Worm (Caenorhabditis elegans): Measurements from ENCODE around the gene dlc-5.

dlc-5 gene

DNA sequence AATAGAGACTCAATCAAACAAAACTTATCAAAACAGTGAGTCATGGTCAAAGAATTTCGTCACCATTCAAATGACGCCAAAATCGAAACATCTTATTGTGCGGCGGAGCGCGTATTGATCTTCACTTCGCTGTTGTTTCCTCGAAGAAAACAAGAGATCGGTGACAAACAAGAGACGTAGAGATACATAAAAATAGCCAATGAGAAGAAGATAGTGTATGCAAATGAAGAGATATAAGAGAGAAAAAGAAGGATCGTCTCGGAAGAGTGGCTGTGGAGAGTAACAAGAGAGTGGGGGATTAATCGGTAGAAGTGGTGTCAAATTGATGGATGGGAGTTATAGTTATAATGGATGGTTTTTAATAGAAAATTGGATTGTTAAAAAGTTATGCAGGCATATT is 36.7 kb downstream of the dlc-5 start (continued):
- TF ChIP-seq snpc-4 (tag; optimal IDR thresholded peaks at IDR 0.05) (no peak), elt-1 (tag; optimal IDR thresholded peaks at IDR 0.05) (no peak), sma-3 (GFP tag; optimal IDR thresholded peaks at IDR 0.05) (peak; percentile 16), F13H6.1 (tag; optimal IDR thresholded peaks at IDR 0.05) (peak; percentile 16)

DNA sequence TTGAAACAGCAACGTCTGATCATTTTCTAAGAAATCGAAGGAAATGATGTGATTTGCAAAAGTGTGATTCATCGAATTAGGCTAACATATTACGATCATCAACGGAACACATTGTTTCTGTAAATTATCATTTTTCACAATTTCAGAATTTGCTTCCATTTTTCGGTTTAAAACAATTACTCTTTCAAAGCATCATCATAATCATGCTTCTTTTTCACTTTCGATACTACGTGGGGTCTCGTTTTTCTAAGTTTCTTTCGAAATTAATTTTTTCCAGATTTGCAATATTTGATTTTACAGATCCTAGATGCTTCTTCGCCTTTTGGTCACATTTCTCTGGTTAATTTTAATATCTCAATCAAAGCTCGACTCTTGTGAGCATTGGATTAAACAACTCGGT is 42.2 kb downstream of the dlc-5 start, which contains the start of gene tyr-6:
tyr-6 (plus strand) TSS at position 301 of the 400 bp plus-strand sequence.
- no peak for TF ChIP-seq sma-9 (GFP tag; optimal IDR thresholded peaks at IDR 0.05)
- TF ChIP-seq sma-9 (tag; optimal IDR thresholded peaks at IDR 0.05) = no peak
- TF ChIP-seq ceh-82 (tag; optimal IDR thresholded peaks at IDR 0.05) = no peak
- TF ChIP-seq fos-1 (tag; optimal IDR thresholded peaks at IDR 0.05) = no peak

DNA sequence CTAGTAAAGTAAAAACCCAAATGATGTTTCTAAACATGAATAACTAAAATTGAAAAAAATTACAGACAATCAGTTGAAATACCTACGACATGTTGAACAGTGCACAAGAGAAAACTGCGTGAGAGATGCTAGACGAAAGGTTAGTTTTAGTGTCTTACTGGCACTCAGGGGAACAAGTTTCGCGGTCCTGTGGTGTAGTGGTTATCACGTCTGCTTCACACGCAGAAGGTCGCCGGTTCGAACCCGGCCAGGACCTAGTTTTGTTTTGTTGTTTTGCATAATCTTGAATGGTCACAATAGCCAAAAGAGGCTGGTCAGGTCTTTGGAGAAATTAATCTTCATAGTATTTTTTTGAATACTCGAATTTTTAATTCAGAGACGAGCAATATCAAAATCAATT is 43.0 kb downstream of the dlc-5 start:
- peak; percentile 28 for TF ChIP-seq Y55F3AM.14 (GFP tag; optimal IDR thresholded peaks at IDR 0.05)
- no peak for TF ChIP-seq blmp-1 (tag; optimal IDR thresholded peaks at IDR 0.05; ENCODE audit: insufficient read depth)
- TF ChIP-seq unc-62 (GFP tag; optimal IDR thresholded peaks at IDR 0.05) = no peak
- no peak for TF ChIP-seq mbf-1 (tag; optimal IDR thresholded peaks at IDR 0.05)
- no peak for TF ChIP-seq nhr-23 (tag; optimal IDR thresholded peaks at IDR 0.05)
- no peak for TF ChIP-seq F13H6.1 (tag; optimal IDR thresholded peaks at IDR 0.05)
- TF ChIP-seq crh-2 (tag; optimal IDR thresholded peaks at IDR 0.05) = peak; percentile 25
- no peak for TF ChIP-seq ceh-16 (tag; optimal IDR thresholded peaks at IDR 0.05)
- peak; percentile 55 for TF ChIP-seq sma-9 (GFP tag; optimal IDR thresholded peaks at IDR 0.05)
- TF ChIP-seq sma-9 (tag; optimal IDR thresholded peaks at IDR 0.05) = no peak
- no peak for TF ChIP-seq ztf-4 (tag; optimal IDR thresholded peaks at IDR 0.05)
- TF ChIP-seq egl-27 (tag; optimal IDR thresholded peaks at IDR 0.05) = no peak
- no peak for TF ChIP-seq lin-11 (tag; optimal IDR thresholded peaks at IDR 0.05)
- peak; percentile 42 for TF ChIP-seq nhr-129 (tag; optimal IDR thresholded peaks at IDR 0.05)
- no peak for TF ChIP-seq lsy-2 (tag; optimal IDR thresholded peaks at IDR 0.05)
- no peak for TF ChIP-seq nhr-6 (tag; optimal IDR thresholded peaks at IDR 0.05)
- TF ChIP-seq fos-1 (tag; optimal IDR thresholded peaks at IDR 0.05) = peak; percentile 56
- no peak for TF ChIP-seq nhr-12 (tag; optimal IDR thresholded peaks at IDR 0.05)
- TF ChIP-seq sma-3 (GFP tag; optimal IDR thresholded peaks at IDR 0.05) = peak; percentile 32
- no peak for TF ChIP-seq nhr-25 (tag; optimal IDR thresholded peaks at IDR 0.05)
- TF ChIP-seq nhr-10 (tag; optimal IDR thresholded peaks at IDR 0.05) = no peak
- TF ChIP-seq gmeb-1 (tag; optimal IDR thresholded peaks at IDR 0.05) = peak; percentile 34
- no peak for TF ChIP-seq lin-39 (tag; optimal IDR thresholded peaks at IDR 0.05)

- no peak for TF ChIP-seq ztf-1 (GFP tag; conservative IDR thresholded peaks at IDR 0.05)
- no peak for TF ChIP-seq nhr-237 (tag; optimal IDR thresholded peaks at IDR 0.05)
- no peak for TF ChIP-seq nhr-25 (tag; optimal IDR thresholded peaks at IDR 0.05)
- no peak for TF ChIP-seq nhr-11 (tag; optimal IDR thresholded peaks at IDR 0.05)
- no peak for TF ChIP-seq ztf-11 (tag; optimal IDR thresholded peaks at IDR 0.05)
- TF ChIP-seq mab-5 (tag; optimal IDR thresholded peaks at IDR 0.05) = no peak
- TF ChIP-seq sma-9 (GFP tag; optimal IDR thresholded peaks at IDR 0.05) = no peak
- no peak for TF ChIP-seq sma-9 (tag; optimal IDR thresholded peaks at IDR 0.05)
- no peak for TF ChIP-seq lin-11 (tag; optimal IDR thresholded peaks at IDR 0.05)
- TF ChIP-seq ztf-4 (tag; optimal IDR thresholded peaks at IDR 0.05) = no peak
- TF ChIP-seq dmd-4 (tag; optimal IDR thresholded peaks at IDR 0.05) = no peak
- TF ChIP-seq lsy-2 (tag; optimal IDR thresholded peaks at IDR 0.05) = no peak
- TF ChIP-seq peb-1 (tag; optimal IDR thresholded peaks at IDR 0.05) = no peak
- TF ChIP-seq R02D3.7 (tag; optimal IDR thresholded peaks at IDR 0.05) = no peak
- TF ChIP-seq nhr-21 (tag; optimal IDR thresholded peaks at IDR 0.05) = no peak
- TF ChIP-seq ZK546.5 (tag; optimal IDR thresholded peaks at IDR 0.05) = no peak
- no peak for TF ChIP-seq nhr-10 (tag; optimal IDR thresholded peaks at IDR 0.05)
- TF ChIP-seq nhr-12 (tag; optimal IDR thresholded peaks at IDR 0.05) = no peak
These were observed 49.0 kb downstream of the dlc-5 start, which contains the start of gene Y73B6BL.37 for ce11 chrIV:6487047-6487446. Gene Y73B6BL.37, plus strand, starts transcription at chrIV:6487347.
